Fruit fly (Drosophila melanogaster) whole organism, embryonic: ENCODE results near the gene CG32793.

Source experiments
- Ada2b ChIP-seq: fragments of 200-800 bp; sonication (Bioruptor generic); IDR thresholded peaks from 2 replicates; pipeline ENCODE4 v1.3.6; 2022; ENCODE audit warnings: missing biosample characterization, missing genetic modification characterization
- Adf1 ChIP-seq: fragments of 200-800 bp; sonication (Bioruptor generic); IDR thresholded peaks from 2 replicates; pipeline ENCODE4 v1.3.6; 2022; ENCODE audit warnings: missing biosample characterization, missing genetic modification characterization
- Atf-2 ChIP-seq: fragments of 200-800 bp; sonication (Bioruptor generic); optimal IDR thresholded peaks from 2 replicates; lab custom pipeline; 2016; ENCODE audit warnings: missing biosample characterization, missing genetic modification characterization
- BtbVII ChIP-seq: fragments of 200-800 bp; sonication (Bioruptor generic); optimal IDR thresholded peaks from 3 replicates; lab custom pipeline; 2017; ENCODE audit warnings: missing biosample characterization, mild to moderate bottlenecking, missing genetic modification characterization
- CG11093 ChIP-seq: fragments of 200-800 bp; sonication (Bioruptor generic); IDR thresholded peaks from 3 replicates; pipeline ENCODE4 v1.3.6; 2022; ENCODE audit warnings: missing biosample characterization, missing genetic modification characterization
- CG11456 ChIP-seq: fragments of 200-800 bp; sonication (Bioruptor generic); IDR thresholded peaks from 3 replicates; pipeline ENCODE4 v1.3.6; 2022; ENCODE audit warnings: missing biosample characterization, missing genetic modification characterization
- CG12299 ChIP-seq: fragments of 200-800 bp; sonication (Bioruptor generic); optimal IDR thresholded peaks from 2 replicates; lab custom pipeline; 2018; ENCODE audit warnings: missing biosample characterization, mild to moderate bottlenecking, missing genetic modification characterization
- CG14667 ChIP-seq: fragments of 200-800 bp; sonication (Bioruptor generic); IDR thresholded peaks from 2 replicates; pipeline ENCODE4 v1.3.6; 2022; ENCODE audit warnings: missing biosample characterization, missing genetic modification characterization
- CG15011 ChIP-seq: fragments of 200-800 bp; sonication (Bioruptor generic); optimal IDR thresholded peaks from 3 replicates; lab custom pipeline; 2018; ENCODE audit warnings: missing biosample characterization, mild to moderate bottlenecking, missing genetic modification characterization
- CG15479 ChIP-seq: fragments of 200-800 bp; sonication (Bioruptor generic); optimal IDR thresholded peaks from 3 replicates; lab custom pipeline; 2019; ENCODE audit warnings: missing biosample characterization, mild to moderate bottlenecking, missing genetic modification characterization, moderate library complexity
- CG16779 ChIP-seq: fragments of 200-800 bp; sonication (Bioruptor generic); IDR thresholded peaks from 2 replicates; pipeline ENCODE4 v1.3.6; 2022; ENCODE audit warnings: missing biosample characterization, missing genetic modification characterization
- CG17359 ChIP-seq: fragments of 200-800 bp; sonication (Bioruptor generic); optimal IDR thresholded peaks from 3 replicates; lab custom pipeline; 2018; ENCODE audit warnings: missing biosample characterization, mild to moderate bottlenecking, missing genetic modification characterization, moderate library complexity
- CG17829 ChIP-seq: fragments of 200-800 bp; optimal IDR thresholded peaks from 2 replicates; lab custom pipeline; 2019; ENCODE audit warnings: missing biosample characterization, mild to moderate bottlenecking, missing genetic modification characterization, moderate library complexity
- CG2116 ChIP-seq: fragments of 200-800 bp; sonication (Bioruptor generic); optimal IDR thresholded peaks from 3 replicates; lab custom pipeline; 2018; ENCODE audit warnings: missing biosample characterization, mild to moderate bottlenecking, missing genetic modification characterization
- CG2712 ChIP-seq: fragments of 200-800 bp; optimal IDR thresholded peaks from 3 replicates; lab custom pipeline; 2019; ENCODE audit warnings: missing biosample characterization, mild to moderate bottlenecking, missing genetic modification characterization, moderate library complexity
- CG2875 ChIP-seq: fragments of 200-800 bp; sonication (Bioruptor generic); optimal IDR thresholded peaks from 2 replicates; lab custom pipeline; 2017; ENCODE audit warnings: missing biosample characterization, mild to moderate bottlenecking, missing genetic modification characterization, missing genetic modification reagents
- CG30020 ChIP-seq: fragments of 200-800 bp; optimal IDR thresholded peaks from 2 replicates; lab custom pipeline; 2019; ENCODE audit warnings: missing biosample characterization, mild to moderate bottlenecking, missing genetic modification characterization, moderate library complexity
- CG30431 ChIP-seq: fragments of 200-800 bp; sonication (Bioruptor generic); optimal IDR thresholded peaks from 2 replicates; lab custom pipeline; 2017; ENCODE audit warnings: missing biosample characterization, missing genetic modification characterization
- CG32532 ChIP-seq: fragments of 200-800 bp; sonication (Bioruptor generic); IDR thresholded peaks from 2 replicates; pipeline ENCODE4 v1.3.6; 2022; ENCODE audit warnings: missing biosample characterization, missing genetic modification characterization
- CG7987 ChIP-seq: fragments of 200-800 bp; sonication (Bioruptor generic); optimal IDR thresholded peaks from 2 replicates; lab custom pipeline; 2018; ENCODE audit warnings: missing biosample characterization, mild to moderate bottlenecking, missing genetic modification characterization, moderate library complexity
- CG9609 ChIP-seq: fragments of 200-800 bp; sonication (Bioruptor generic); optimal IDR thresholded peaks from 3 replicates; lab custom pipeline; 2016; ENCODE audit warnings: missing biosample characterization, missing genetic modification characterization
- Chrac-16 ChIP-seq: fragments of 200-800 bp; sonication (Bioruptor generic); optimal IDR thresholded peaks from 3 replicates; lab custom pipeline; 2016; ENCODE audit warnings: missing biosample characterization, missing genetic modification characterization
- CoRest ChIP-seq: fragments of 200-800 bp; sonication (Bioruptor generic); optimal IDR thresholded peaks from 3 replicates; lab custom pipeline; 2018; ENCODE audit warnings: missing biosample characterization, mild to moderate bottlenecking, missing genetic modification characterization, moderate library complexity
- Deaf1 ChIP-seq: fragments of 200-800 bp; optimal IDR thresholded peaks from 3 replicates; lab custom pipeline; 2019; ENCODE audit warnings: missing biosample characterization, mild to moderate bottlenecking, missing genetic modification characterization, moderate library complexity
- Ets65A ChIP-seq: fragments of 200-800 bp; sonication (Bioruptor generic); peaks from one replicate; lab custom pipeline; 2016; ENCODE audit warnings: missing biosample characterization, missing genetic modification characterization
- Fer1 ChIP-seq: fragments of 200-800 bp; sonication (Bioruptor generic); optimal IDR thresholded peaks from 2 replicates; lab custom pipeline; 2017; ENCODE audit warnings: missing biosample characterization, mild to moderate bottlenecking, missing genetic modification characterization
- Hsf ChIP-seq: fragments of 200-800 bp; sonication (Bioruptor generic); optimal IDR thresholded peaks from 3 replicates; lab custom pipeline; 2016; ENCODE audit warnings: missing biosample characterization, missing genetic modification characterization
- Meics ChIP-seq: fragments of 200-800 bp; sonication (Bioruptor generic); optimal IDR thresholded peaks from 2 replicates; lab custom pipeline; 2017; ENCODE audit warnings: missing biosample characterization, mild to moderate bottlenecking, missing genetic modification characterization
- Neu2 ChIP-seq: fragments of 200-800 bp; sonication (Bioruptor generic); optimal IDR thresholded peaks from 3 replicates; lab custom pipeline; 2016; ENCODE audit warnings: missing biosample characterization, missing genetic modification characterization, borderline replicate concordance
- Nf-YA ChIP-seq: fragments of 200-800 bp; sonication (Bioruptor generic); IDR thresholded peaks from 2 replicates; pipeline ENCODE4 v1.3.6; 2022; ENCODE audit warnings: missing biosample characterization, missing genetic modification characterization
- Ravus ChIP-seq: fragments of 200-800 bp; sonication (Bioruptor generic); IDR thresholded peaks from 2 replicates; pipeline ENCODE4 v1.3.6; 2022; ENCODE audit warnings: missing biosample characterization, missing genetic modification characterization
- Sox100B ChIP-seq: fragments of 200-800 bp; sonication (Bioruptor generic); optimal IDR thresholded peaks from 3 replicates; lab custom pipeline; 2018; ENCODE audit warnings: missing biosample characterization, mild to moderate bottlenecking, missing genetic modification characterization
- Ssrp ChIP-seq: fragments of 200-800 bp; sonication (Bioruptor generic); optimal IDR thresholded peaks from 2 replicates; lab custom pipeline; 2018; ENCODE audit warnings: missing biosample characterization, mild to moderate bottlenecking, missing genetic modification characterization, moderate library complexity
- Vsx1 ChIP-seq: fragments of 200-800 bp; sonication (Bioruptor generic); optimal IDR thresholded peaks from 2 replicates; lab custom pipeline; 2017; ENCODE audit warnings: missing biosample characterization, mild to moderate bottlenecking, missing genetic modification characterization, missing genetic modification reagents
- al ChIP-seq: fragments of 200-800 bp; sonication (Bioruptor generic); IDR thresholded peaks from 2 replicates; pipeline ENCODE4 v1.3.6; 2022; ENCODE audit warnings: missing biosample characterization, missing genetic modification characterization
- bsh ChIP-seq, 2 experiments: fragments of 200-800 bp; sonication (Bioruptor generic); optimal IDR thresholded peaks; 2 replicates each; lab custom pipeline; 2017 to 2018; ENCODE audit warnings: mild to moderate bottlenecking in 2 of 2, missing biosample characterization in 2 of 2, missing genetic modification characterization in 2 of 2, moderate library complexity in 1 of 2
- croc ChIP-seq: fragments of 200-800 bp; sonication (Bioruptor generic); conservative IDR thresholded peaks from 3 replicates; pipeline ENCODE4 v1.3.6; 2022; ENCODE audit warnings: missing biosample characterization, missing genetic modification characterization
- dpn ChIP-seq, 2 experiments: fragments of 200-800 bp; sonication (Bioruptor generic); optimal IDR thresholded peaks; 3 replicates each; lab custom pipeline; 2016; ENCODE audit warnings: missing biosample characterization in 2 of 2, missing genetic modification characterization in 2 of 2
- emc ChIP-seq: fragments of 200-800 bp; sonication (Bioruptor generic); optimal IDR thresholded peaks from 2 replicates; lab custom pipeline; 2016; ENCODE audit warnings: missing biosample characterization, missing genetic modification characterization
- ken ChIP-seq: fragments of 200-800 bp; sonication (Bioruptor generic); IDR thresholded peaks from 3 replicates; pipeline ENCODE4 v1.3.6; 2022; ENCODE audit warnings: missing biosample characterization, missing genetic modification characterization
- mirr ChIP-seq: fragments of 200-800 bp; sonication (Bioruptor generic); optimal IDR thresholded peaks from 3 replicates; lab custom pipeline; 2018; ENCODE audit warnings: missing biosample characterization, mild to moderate bottlenecking, missing genetic modification characterization
- nau ChIP-seq: fragments of 200-800 bp; sonication (Bioruptor generic); optimal IDR thresholded peaks from 3 replicates; lab custom pipeline; 2017; ENCODE audit warnings: missing biosample characterization, mild to moderate bottlenecking, missing genetic modification characterization, missing genetic modification reagents
- pan ChIP-seq, 4 experiments: fragments of >200 bp in 3 of 4; fragments of 200-800 bp in 1 of 4; sonication (Bioruptor generic) in 1 of 4; optimal IDR thresholded peaks in 3 of 4; IDR thresholded peaks in 1 of 4; 2 replicates each; pipeline versions ENCODE4 v1.3.6 to Lab custom; 2017 to 2022; ENCODE audit warnings: missing biosample characterization in 2 of 4, missing genetic modification characterization in 2 of 4, mixed read lengths in 1 of 4
- peb ChIP-seq: fragments of 200-800 bp; sonication (Bioruptor generic); IDR thresholded peaks from 2 replicates; pipeline ENCODE4 v1.3.6; 2022; ENCODE audit warnings: missing biosample characterization, missing genetic modification characterization
- prd ChIP-seq, 3 experiments: fragments of >200 bp in 2 of 3; fragments of 200-800 bp in 1 of 3; sonication (Bioruptor generic) in 1 of 3; optimal IDR thresholded peaks in 2 of 3; IDR thresholded peaks in 1 of 3; 2 replicates in 2 of 3; 3 replicates in 1 of 3; pipeline versions ENCODE4 v1.3.6 to Lab custom; 2017 to 2022; ENCODE audit warnings: missing biosample characterization in 1 of 3, missing genetic modification characterization in 1 of 3
- sens ChIP-seq: fragments of 200-800 bp; sonication (Bioruptor generic); peaks from one replicate; lab custom pipeline; 2016; ENCODE audit warnings: missing biosample characterization, missing genetic modification characterization
- sqz ChIP-seq: fragments of 200-800 bp; sonication (Bioruptor generic); optimal IDR thresholded peaks from 3 replicates; lab custom pipeline; 2018; ENCODE audit warnings: missing biosample characterization, mild to moderate bottlenecking, missing genetic modification characterization
- unpg ChIP-seq: fragments of 200-800 bp; sonication (Bioruptor generic); optimal IDR thresholded peaks from 3 replicates; lab custom pipeline; 2018; ENCODE audit warnings: missing biosample characterization, mild to moderate bottlenecking, missing genetic modification characterization, moderate library complexity
- zen ChIP-seq: fragments of 200-800 bp; sonication (Bioruptor generic); optimal IDR thresholded peaks from 3 replicates; lab custom pipeline; 2018; ENCODE audit warnings: missing biosample characterization, mild to moderate bottlenecking, missing genetic modification characterization, moderate library complexity

The CG32793 gene

dm6 chrX:2919742-2920141 is 9.9 kb upstream of the CG32793 start, which contains the start of gene CG3588 (continued):
- peak; percentile 16 for TF ChIP-seq Vsx1 (GFP tag; lab: Kevin White, UChicago)
- TF ChIP-seq emc (GFP tag; lab: Kevin White, UChicago) = peak; percentile 57
- peak; percentile 26 for TF ChIP-seq CG7987
- TF ChIP-seq CG30431 (GFP tag; lab: Kevin White, UChicago) = peak; percentile 18
- no peak for TF ChIP-seq mirr (GFP tag; lab: Kevin White, UChicago)
- peak; percentile 68; the same call in 2 of the 3 replicates for TF ChIP-seq ken (GFP tag; lab: Robert Waterston, UW)
- no peak for TF ChIP-seq CG30020 (tag; lab: Kevin White, UChicago)
- peak; percentile 73 for TF ChIP-seq CoRest
- peak in 1 of 2 experiments; percentile 66 for TF ChIP-seq bsh (GFP tag; optimal IDR thresholded peaks at IDR 0.05; lab: Kevin White, UChicago)
- TF ChIP-seq unpg (GFP tag; lab: Kevin White, UChicago) = peak; percentile 81
- peak; percentile 41 for TF ChIP-seq nau (GFP tag; lab: Kevin White, UChicago)
- TF ChIP-seq Atf-2 = peak; percentile 61
- peak; percentile 25 for TF ChIP-seq Deaf1 (tag; lab: Kevin White, UChicago)
- TF ChIP-seq peb (GFP tag; lab: Robert Waterston, UW) = peak; percentile 42; the same call in 1 of the 2 replicates
- TF ChIP-seq CG2116 (GFP tag; lab: Kevin White, UChicago) = peak; percentile 20
- peak; percentile 64 for TF ChIP-seq CG14667
- peak; percentile 77 for TF ChIP-seq Hsf (GFP tag; lab: Kevin White, UChicago)
- peak; percentile 36; the same call in 1 of the 3 replicates for TF ChIP-seq CG11093 (GFP tag; lab: Robert Waterston, UW)
- peak; percentile 68 for TF ChIP-seq Chrac-16
- TF ChIP-seq CG12299 = no peak
- peak; percentile 44 for TF ChIP-seq Sox100B
- TF ChIP-seq dpn (GFP tag; optimal IDR thresholded peaks at IDR 0.05; lab: Kevin White, UChicago) = peak; percentile 55 to 71
- TF ChIP-seq CG15479 = no peak
- TF ChIP-seq CG11456 (GFP tag; lab: Robert Waterston, UW) = peak; percentile 88
- peak; percentile 68 for TF ChIP-seq Ada2b (GFP tag; lab: Robert Waterston, UW)
- peak; percentile 92 for TF ChIP-seq CG32532 (GFP tag; lab: Robert Waterston, UW)
- peak; percentile 78 for TF ChIP-seq CG16779 (GFP tag; lab: Robert Waterston, UW)
- TF ChIP-seq Ravus = peak; percentile 58
- peak; percentile 81 for TF ChIP-seq Meics (GFP tag; lab: Kevin White, UChicago)
- peak; percentile 64 for TF ChIP-seq CG17359 (tag; lab: Kevin White, UChicago)
- TF ChIP-seq CG9609 = peak; percentile 38
- TF ChIP-seq CG2712 = peak; percentile 52
- peak; percentile 38; the same call in 1 of the 2 replicates for TF ChIP-seq Adf1 (GFP tag; lab: Robert Waterston, UW)
- TF ChIP-seq CG2875 (GFP tag; lab: Kevin White, UChicago) = no peak
- no peak for TF ChIP-seq prd (optimal IDR thresholded peaks at IDR 0.05; lab: Kevin White, UChicago)
- TF ChIP-seq prd (GFP tag; IDR thresholded peaks at IDR 0.05; lab: Robert Waterston, UW) = peak; percentile 75
- TF ChIP-seq Nf-YA (GFP tag; lab: Robert Waterston, UW) = 0 out of 2 replicates have a peak, but pooled peaks have one; percentile 19
- peak; percentile 38; the same call in 2 of the 3 replicates for TF ChIP-seq croc (GFP tag; lab: Robert Waterston, UW)
- TF ChIP-seq CG17829 (tag; lab: Kevin White, UChicago) = peak; percentile 28
- peak; percentile 70 for TF ChIP-seq sqz
- no peak for TF ChIP-seq Ssrp
- TF ChIP-seq Neu2 (GFP tag; lab: Kevin White, UChicago) = no peak
- peak; percentile 72 for TF ChIP-seq Fer1
- TF ChIP-seq sens (GFP tag; lab: Kevin White, UChicago) = no peak
- no peak for TF ChIP-seq pan (optimal IDR thresholded peaks at IDR 0.05; lab: Kevin White, UChicago)
- TF ChIP-seq pan (GFP tag; optimal IDR thresholded peaks at IDR 0.05 in 1 of 2, IDR thresholded peaks at IDR 0.05 in 1 of 2) = peak in 1 of 2 experiments; percentile 80
- peak; percentile 82 for TF ChIP-seq Ets65A (GFP tag; lab: Kevin White, UChicago)
- peak; percentile 60 for TF ChIP-seq BtbVII
- TF ChIP-seq CG15011 (GFP tag; lab: Kevin White, UChicago) = peak; percentile 44
- TF ChIP-seq al = peak; percentile 89
- TF ChIP-seq zen (tag; lab: Kevin White, UChicago) = no peak
